Worm (Caenorhabditis elegans): ENCODE results near the gene lpd-9.

lpd-9 gene

ce11 chrV:10562817-10563216 is 16.3 kb upstream of the lpd-9 start:
- no peak for TF ChIP-seq dpl-1 (GFP tag; optimal IDR thresholded peaks at IDR 0.05)
- no peak for TF ChIP-seq attf-4 (tag; optimal IDR thresholded peaks at IDR 0.05)
- TF ChIP-seq T20F7.1 (GFP tag; optimal IDR thresholded peaks at IDR 0.05) = no peak
- no peak for TF ChIP-seq Y105C5A.15 (GFP tag; IDR thresholded peaks at IDR 0.05)
- TF ChIP-seq tag-97 (GFP tag; IDR thresholded peaks at IDR 0.05) = no peak
- TF ChIP-seq snpc-1.2 (GFP tag; IDR thresholded peaks at IDR 0.05) = no peak
- TF ChIP-seq dve-1 (tag; optimal IDR thresholded peaks at IDR 0.05; ENCODE audit: insufficient read depth) = peak; percentile 18
- peak; percentile 82 for TF ChIP-seq dmd-6 (GFP tag; IDR thresholded peaks at IDR 0.05)
- no peak for TF ChIP-seq dmd-8 (GFP tag; IDR thresholded peaks at IDR 0.05)
- no peak for TF ChIP-seq mxl-3 (GFP tag; optimal IDR thresholded peaks at IDR 0.05)
- no peak for TF ChIP-seq lin-29 (GFP tag; IDR thresholded peaks at IDR 0.05)
- no peak for TF ChIP-seq R02D3.7 (tag; optimal IDR thresholded peaks at IDR 0.05)
- TF ChIP-seq F37D6.2 (tag; optimal IDR thresholded peaks at IDR 0.05) = no peak
- no peak for TF ChIP-seq unc-130 (GFP tag; optimal IDR thresholded peaks at IDR 0.05)
- TF ChIP-seq daf-19 (GFP tag; conservative IDR thresholded peaks at IDR 0.05) = no peak
- no peak for TF ChIP-seq zfp-2 (tag; optimal IDR thresholded peaks at IDR 0.05)

ce11 chrV:10564140-10564539 is 15.0 kb upstream of the lpd-9 start:
- TF ChIP-seq nhr-28 (tag; optimal IDR thresholded peaks at IDR 0.05) (peak; percentile 37), daf-16 (GFP tag; optimal IDR thresholded peaks at IDR 0.05) (no peak), daf-16 (tag; optimal IDR thresholded peaks at IDR 0.05) (no peak), aha-1 (tag) (peak; percentile 73), cey-2 (tag; optimal IDR thresholded peaks at IDR 0.05; ENCODE audit: borderline replicate concordance, insufficient read depth) (no peak), R02D3.7 (tag; optimal IDR thresholded peaks at IDR 0.05) (no peak), nhr-77 (tag; optimal IDR thresholded peaks at IDR 0.05) (no peak), F37D6.2 (tag; optimal IDR thresholded peaks at IDR 0.05) (no peak), php-3 (GFP tag; IDR thresholded peaks at IDR 0.05) (no peak), saeg-2 (GFP tag; IDR thresholded peaks at IDR 0.05) (no peak), hlh-11 (tag; optimal IDR thresholded peaks at IDR 0.05) (peak; percentile 9)

- peak; percentile 8 for TF ChIP-seq dve-1 (tag; optimal IDR thresholded peaks at IDR 0.05; ENCODE audit: insufficient read depth)
- TF ChIP-seq daf-16 (GFP tag; optimal IDR thresholded peaks at IDR 0.05) = no peak
- peak; percentile 80 for TF ChIP-seq daf-16 (tag; optimal IDR thresholded peaks at IDR 0.05)
- peak; percentile 3 for TF ChIP-seq nhr-10 (tag; optimal IDR thresholded peaks at IDR 0.05)
- peak in 1 of 2 experiments; percentile 33 for TF ChIP-seq unc-62 (GFP tag; optimal IDR thresholded peaks at IDR 0.05 in 1 of 2)
- no peak for TF ChIP-seq unc-62 (tag; optimal IDR thresholded peaks at IDR 0.05)
- TF ChIP-seq zip-11 (GFP tag; IDR thresholded peaks at IDR 0.05) = no peak
- no peak for TF ChIP-seq nhr-102 (tag; optimal IDR thresholded peaks at IDR 0.05)
- TF ChIP-seq dmd-6 (GFP tag; IDR thresholded peaks at IDR 0.05) = peak; percentile 57
- peak; percentile 8 for TF ChIP-seq nhr-77 (tag; optimal IDR thresholded peaks at IDR 0.05)
- TF ChIP-seq hlh-11 (tag; optimal IDR thresholded peaks at IDR 0.05) = peak; percentile 13
- TF ChIP-seq hmg-1.1 (GFP tag; IDR thresholded peaks at IDR 0.05) = no peak
Observed at ce11 chrV:10564830-10565365, 14.2 kb upstream of the lpd-9 start, which contains the start of gene cat-4. Gene cat-4 (plus strand): TSS chrV:10564880.

- TF ChIP-seq ZK337.2 (GFP tag; IDR thresholded peaks at IDR 0.05) (no peak), unc-62 (GFP tag; optimal IDR thresholded peaks at IDR 0.05 in 1 of 2) (peak in 1 of 2 experiments; percentile 92), unc-62 (tag; optimal IDR thresholded peaks at IDR 0.05) (no peak)
Observed at ce11 chrV:10568496-10568895, 10.6 kb upstream of the lpd-9 start.

ce11 chrV:10571523-10571922 is 7.6 kb upstream of the lpd-9 start:
- TF ChIP-seq F49E8.2 (tag; optimal IDR thresholded peaks at IDR 0.05; ENCODE audit: borderline replicate concordance) (no peak), ztf-11 (tag; optimal IDR thresholded peaks at IDR 0.05) (no peak), snpc-4 (tag; optimal IDR thresholded peaks at IDR 0.05) (no peak), ama-1 (optimal IDR thresholded peaks at IDR 0.05) (no peak), lir-3 (tag; optimal IDR thresholded peaks at IDR 0.05) (no peak), arid-1 (GFP tag; conservative IDR thresholded peaks at IDR 0.05) (no peak), madf-5 (GFP tag; IDR thresholded peaks at IDR 0.05) (no peak), nhr-6 (tag; optimal IDR thresholded peaks at IDR 0.05) (no peak), nhr-28 (tag; optimal IDR thresholded peaks at IDR 0.05) (peak; percentile 47), aha-1 (tag) (peak; percentile 64), unc-62 (GFP tag; optimal IDR thresholded peaks at IDR 0.05 in 1 of 2) (peak in 1 of 2 experiments; percentile 71), unc-62 (tag; optimal IDR thresholded peaks at IDR 0.05) (no peak), egl-43 (GFP tag; IDR thresholded peaks at IDR 0.05) (no peak), nhr-41 (GFP tag; IDR thresholded peaks at IDR 0.05) (no peak), lin-1 (GFP tag; IDR thresholded peaks at IDR 0.05) (no peak), skn-1 (tag; optimal IDR thresholded peaks at IDR 0.05) (no peak)

All from whole organism, L4 larva.